Comparison of ENCODE assay signal across 4 worm cellular contexts in the genomic region with DNA sequence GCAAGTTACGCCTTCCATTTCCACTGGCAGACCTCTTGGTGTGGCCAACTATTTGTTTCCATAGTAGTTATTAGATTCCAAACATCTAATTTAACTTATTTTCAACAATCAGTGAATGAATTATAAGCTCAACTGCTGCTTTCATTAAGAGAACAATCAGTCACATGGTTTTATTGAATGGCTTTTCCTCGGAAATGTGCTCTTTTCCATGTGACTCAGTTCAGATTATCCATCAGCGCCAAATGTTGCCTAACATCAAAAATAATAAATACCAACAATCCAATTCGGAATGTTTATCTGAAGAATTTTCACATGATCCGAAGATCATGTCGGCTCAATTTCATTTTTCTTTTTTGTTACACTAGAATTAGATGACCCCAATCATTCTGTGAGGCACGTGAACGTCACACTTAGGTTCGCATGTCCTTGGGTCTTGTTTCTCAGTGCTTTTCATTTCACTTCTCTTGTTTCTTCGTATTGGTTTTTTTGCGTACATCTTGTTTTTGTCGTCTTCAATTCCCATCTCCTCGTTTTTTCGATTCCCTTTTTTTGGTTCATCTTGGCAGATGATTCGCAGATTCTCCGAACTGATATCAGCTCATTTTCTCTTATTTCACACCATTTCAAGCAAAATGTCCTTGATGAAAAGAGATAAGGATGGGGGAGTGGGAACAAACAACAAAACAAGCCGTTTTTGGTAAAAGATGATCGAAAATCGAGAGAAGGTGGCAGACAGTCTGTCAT.
TF ChIP-seq lines count a peak whose summit lies in the region.

No protein-coding gene starts in this region.

TF ChIP-seq in whole organism, L1 larva, 84 proteins besides CTCF, POLR2A, EP300 and RAD21 (continued from another document):
- TF ChIP-seq nhr-20 (tag; optimal IDR thresholded peaks at IDR 0.05; lab: Kevin White, UChicago) (peak; percentile 50), rnt-1 (tag; optimal IDR thresholded peaks at IDR 0.05; lab: Kevin White, UChicago) (peak; percentile 24), unc-30 (tag; optimal IDR thresholded peaks at IDR 0.05; lab: Kevin White, UChicago) (no peak), snu-23 (GFP tag; optimal IDR thresholded peaks at IDR 0.05; lab: Kevin White, UChicago) (peak; percentile 30), egl-13 (tag; optimal IDR thresholded peaks at IDR 0.05; lab: Kevin White, UChicago) (no peak), nhr-47 (tag; optimal IDR thresholded peaks at IDR 0.05; lab: Kevin White, UChicago) (peak; percentile 7), lin-14 (GFP tag; optimal IDR thresholded peaks at IDR 0.05; lab: Kevin White, UChicago) (peak; percentile 81)

TF ChIP-seq in whole organism, L2 larva, 48 proteins besides CTCF, POLR2A, EP300 and RAD21 (continued from another document):
- TF ChIP-seq sma-9 (GFP tag; optimal IDR thresholded peaks at IDR 0.05; lab: Kevin White, UChicago) (peak; percentile 23), sma-9 (tag; optimal IDR thresholded peaks at IDR 0.05; lab: Kevin White, UChicago) (no peak)

TF ChIP-seq in whole organism, L3 larva, 47 proteins besides CTCF, POLR2A, EP300 and RAD21 (continued from another document):
- TF ChIP-seq elt-3 (tag; optimal IDR thresholded peaks at IDR 0.05; lab: Kevin White, UChicago) (no peak), egl-27 (tag; optimal IDR thresholded peaks at IDR 0.05; lab: Kevin White, UChicago) (no peak), fkh-2 (tag; optimal IDR thresholded peaks at IDR 0.05; lab: Kevin White, UChicago) (no peak), jun-1 (tag; optimal IDR thresholded peaks at IDR 0.05; lab: Kevin White, UChicago) (no peak), nhr-11 (tag; optimal IDR thresholded peaks at IDR 0.05; lab: Kevin White, UChicago) (no peak), nhr-12 (tag; optimal IDR thresholded peaks at IDR 0.05; lab: Kevin White, UChicago) (no peak), eor-1 (tag; optimal IDR thresholded peaks at IDR 0.05; lab: Kevin White, UChicago) (no peak), fos-1 (tag; optimal IDR thresholded peaks at IDR 0.05; lab: Kevin White, UChicago) (no peak)

TF ChIP-seq in whole organism, L4 larva, 104 proteins besides CTCF, POLR2A, EP300 and RAD21 (continued from another document):
- no peak for TF ChIP-seq dve-1 (tag; optimal IDR thresholded peaks at IDR 0.05; lab: Kevin White, UChicago; ENCODE audit: insufficient read depth)
- TF ChIP-seq hlh-30 (tag; optimal IDR thresholded peaks at IDR 0.05; lab: Kevin White, UChicago; ENCODE audit: insufficient read depth): peak; percentile 74
- TF ChIP-seq nhr-76 (tag; optimal IDR thresholded peaks at IDR 0.05; lab: Kevin White, UChicago): no peak
- TF ChIP-seq hlh-11 (tag; optimal IDR thresholded peaks at IDR 0.05; lab: Kevin White, UChicago): peak; percentile 34
- TF ChIP-seq dmd-6 (GFP tag; IDR thresholded peaks at IDR 0.05; lab: Robert Waterston, UW): 0 out of 2 replicates have a peak, but pooled peaks have one; percentile 47
- 0 out of 2 replicates have a peak, but pooled peaks have one; percentile 31 for TF ChIP-seq ceh-20 (GFP tag; IDR thresholded peaks at IDR 0.05; lab: Robert Waterston, UW)
- TF ChIP-seq nhr-77 (tag; optimal IDR thresholded peaks at IDR 0.05; lab: Kevin White, UChicago): no peak
- no peak for TF ChIP-seq Y48G9A.11 (GFP tag; IDR thresholded peaks at IDR 0.05; lab: Robert Waterston, UW)
- peak; percentile 23 for TF ChIP-seq aha-1 (tag; lab: Kevin White, UChicago)
- no peak for TF ChIP-seq D1046.2 (GFP tag; IDR thresholded peaks at IDR 0.05; lab: Robert Waterston, UW)
- TF ChIP-seq nhr-102 (tag; optimal IDR thresholded peaks at IDR 0.05; lab: Kevin White, UChicago): no peak
- peak; percentile 27 for TF ChIP-seq nhr-11 (tag; optimal IDR thresholded peaks at IDR 0.05; lab: Kevin White, UChicago)
- 0 out of 2 replicates have a peak, but pooled peaks have one; percentile 52 for TF ChIP-seq tra-1 (GFP tag; IDR thresholded peaks at IDR 0.05; lab: Robert Waterston, UW)
- peak; percentile 25 for TF ChIP-seq nhr-25 (tag; optimal IDR thresholded peaks at IDR 0.05; lab: Kevin White, UChicago; ENCODE audit: borderline replicate concordance, insufficient read depth)
- TF ChIP-seq daf-16 (GFP tag; optimal IDR thresholded peaks at IDR 0.05; lab: Kevin White, UChicago): peak in 1 of 2 experiments; percentile 56
- no peak for TF ChIP-seq daf-16 (tag; optimal IDR thresholded peaks at IDR 0.05; lab: Kevin White, UChicago)
- no peak for TF ChIP-seq ZK337.2 (GFP tag; IDR thresholded peaks at IDR 0.05; lab: Robert Waterston, UW)
